Fruit fly (Drosophila melanogaster): ENCODE results near the gene Atg8b.

DNA sequence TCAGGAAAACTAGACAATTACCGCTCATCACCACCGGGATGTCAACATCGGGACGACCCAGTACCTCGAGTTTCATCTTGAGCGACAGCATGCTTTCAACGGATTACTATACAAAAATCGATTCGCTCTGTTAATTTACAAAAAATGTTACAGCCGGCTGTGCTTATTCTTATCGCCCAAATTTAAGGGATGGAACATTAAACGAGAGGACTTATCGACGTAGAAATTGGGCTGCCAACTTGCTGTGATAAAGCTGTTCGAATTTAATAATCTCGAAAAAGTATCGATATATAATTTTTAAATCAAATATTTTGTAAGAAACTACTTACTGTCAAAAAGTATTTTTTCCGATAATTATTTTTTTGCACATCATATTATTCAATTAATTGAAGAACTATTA, 38.0 kb downstream of the Atg8b start, which contains the start of gene CG31249:
- no peak for TF ChIP-seq topi (GFP tag; optimal IDR thresholded peaks at IDR 0.05)
- TF ChIP-seq vri (GFP tag; optimal IDR thresholded peaks at IDR 0.05): no peak
- TF ChIP-seq Eip93F (GFP tag; optimal IDR thresholded peaks at IDR 0.05): no peak
- no peak for TF ChIP-seq Lpt (GFP tag; optimal IDR thresholded peaks at IDR 0.05)
- no peak for TF ChIP-seq CG6808 (GFP tag; optimal IDR thresholded peaks at IDR 0.05)
- TF ChIP-seq CG16779 (tag; optimal IDR thresholded peaks at IDR 0.05): no peak
